Worm (Caenorhabditis elegans): ENCODE measurements around the gene C08B6.3.

DNA sequence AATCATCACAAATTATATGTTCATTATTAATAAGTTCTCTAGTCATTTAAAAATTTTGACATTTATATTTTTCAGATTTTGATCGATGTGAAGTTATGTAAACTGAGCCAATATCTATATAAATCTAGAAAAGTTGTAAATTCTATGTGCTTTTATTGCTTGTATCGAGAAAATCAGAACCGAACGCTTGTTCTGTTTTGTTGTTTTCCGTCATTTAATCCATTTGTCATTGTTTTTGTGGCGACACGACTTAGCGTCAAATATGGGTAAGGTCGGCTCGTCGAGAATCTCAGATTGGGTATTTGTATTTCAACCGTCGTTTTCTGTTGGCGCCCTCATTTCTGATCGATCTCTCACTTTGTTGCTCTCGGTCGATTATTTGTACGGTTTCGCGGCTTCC lies 2.2 kb upstream of the C08B6.3 start, which contains the start of gene cht-5:
- TF ChIP-seq pqm-1 (tag; optimal IDR thresholded peaks at IDR 0.05) (no peak), ets-4 (tag; optimal IDR thresholded peaks at IDR 0.05) (no peak), hlh-30 (tag; optimal IDR thresholded peaks at IDR 0.05; ENCODE audit: insufficient read depth) (no peak), ceh-14 (tag; optimal IDR thresholded peaks at IDR 0.05) (no peak), ceh-19 (GFP tag; optimal IDR thresholded peaks at IDR 0.05) (no peak), ama-1 (optimal IDR thresholded peaks at IDR 0.05) (no peak), hlh-15 (tag; optimal IDR thresholded peaks at IDR 0.05) (no peak), tbx-2 (tag; optimal IDR thresholded peaks at IDR 0.05) (no peak), F13H6.1 (tag; optimal IDR thresholded peaks at IDR 0.05) (no peak), gmeb-2 (tag; optimal IDR thresholded peaks at IDR 0.05) (no peak), ceh-31 (tag; optimal IDR thresholded peaks at IDR 0.05) (no peak), odd-2 (tag; optimal IDR thresholded peaks at IDR 0.05) (no peak), ref-2 (tag; optimal IDR thresholded peaks at IDR 0.05) (no peak)
